Worm (Caenorhabditis elegans) whole organism, L2 larva: ENCODE data around the gene pepm-1.

Experiments used
- ZK546.5 ChIP-seq: sonication (generic microtip); optimal IDR thresholded peaks from 2 replicates; lab custom pipeline; 2017; ENCODE audit warnings: missing biosample characterization, missing genetic modification characterization
- alr-1 ChIP-seq: fragments of 150-350 bp; optimal IDR thresholded peaks from 2 replicates; lab custom pipeline; 2014; ENCODE audit warnings: missing biosample characterization, missing genetic modification characterization
- aly-2 ChIP-seq: fragments of 150-350 bp; optimal IDR thresholded peaks from 2 replicates; lab custom pipeline; 2014; ENCODE audit warnings: missing biosample characterization, missing genetic modification characterization
- ama-1 ChIP-seq: fragments of 150-350 bp; optimal IDR thresholded peaks from 2 replicates; lab custom pipeline; 2018; ENCODE audit warnings: inconsistent platforms
- blmp-1 ChIP-seq: sonication (generic microtip); optimal IDR thresholded peaks from 2 replicates; lab custom pipeline; 2017; ENCODE audit warnings: missing genetic modification characterization, mild to moderate bottlenecking, missing compliant biosample characterization, antibody characterized with exemption, moderate library complexity; ENCODE audit not compliant: insufficient read depth
- ceh-16 ChIP-seq: fragments of 150-350 bp; optimal IDR thresholded peaks from 2 replicates; lab custom pipeline; 2014; ENCODE audit warnings: missing biosample characterization, missing genetic modification characterization
- ceh-82 ChIP-seq: fragments of 150-350 bp; optimal IDR thresholded peaks from 2 replicates; lab custom pipeline; 2014; ENCODE audit warnings: missing biosample characterization, missing genetic modification characterization
- crh-2 ChIP-seq: sonication (generic microtip); optimal IDR thresholded peaks from 2 replicates; lab custom pipeline; 2017; ENCODE audit warnings: missing biosample characterization, missing genetic modification characterization
- dmd-4 ChIP-seq: sonication (generic microtip); optimal IDR thresholded peaks from 2 replicates; lab custom pipeline; 2017; ENCODE audit warnings: missing biosample characterization, missing genetic modification characterization
- egl-27 ChIP-seq: sonication (generic microtip); optimal IDR thresholded peaks from 3 replicates; lab custom pipeline; 2017; ENCODE audit warnings: missing biosample characterization, missing genetic modification reagents, missing genetic modification characterization
- elt-1 ChIP-seq: fragments of 150-350 bp; optimal IDR thresholded peaks from 2 replicates; lab custom pipeline; 2014; ENCODE audit warnings: missing biosample characterization, missing genetic modification characterization
- fos-1 ChIP-seq: fragments of 150-350 bp; optimal IDR thresholded peaks from 2 replicates; lab custom pipeline; 2014; ENCODE audit warnings: missing biosample characterization, missing genetic modification characterization
- gmeb-1 ChIP-seq: fragments of 150-350 bp; optimal IDR thresholded peaks from 2 replicates; lab custom pipeline; 2014; ENCODE audit warnings: missing biosample characterization, missing genetic modification characterization
- lin-13 ChIP-seq: fragments of 150-350 bp; optimal IDR thresholded peaks from 2 replicates; lab custom pipeline; 2014; ENCODE audit warnings: missing biosample characterization, missing genetic modification reagents, missing genetic modification characterization
- lin-39 ChIP-seq: fragments of 150-350 bp; optimal IDR thresholded peaks from 2 replicates; lab custom pipeline; 2014; ENCODE audit warnings: missing biosample characterization, missing genetic modification reagents, missing genetic modification characterization
- lsy-2 ChIP-seq, 2 experiments: fragments of 150-350 bp in 1 of 2; sonication (generic microtip) in 1 of 2; optimal IDR thresholded peaks; 2 replicates each; lab custom pipeline; 2014 to 2017; ENCODE audit warnings: missing biosample characterization in 2 of 2, missing genetic modification characterization in 2 of 2
- mab-5 ChIP-seq: fragments of 150-350 bp; optimal IDR thresholded peaks from 2 replicates; lab custom pipeline; 2014; ENCODE audit warnings: missing biosample characterization, missing genetic modification characterization
- mbf-1 ChIP-seq: sonication (generic microtip); optimal IDR thresholded peaks from 2 replicates; lab custom pipeline; 2017; ENCODE audit warnings: missing biosample characterization, missing genetic modification characterization
- nhr-11 ChIP-seq: fragments of 150-350 bp; optimal IDR thresholded peaks from 2 replicates; lab custom pipeline; 2014; ENCODE audit warnings: missing biosample characterization, missing genetic modification characterization
- nhr-129 ChIP-seq: fragments of 150-350 bp; optimal IDR thresholded peaks from 2 replicates; lab custom pipeline; 2014; ENCODE audit warnings: missing biosample characterization, missing genetic modification characterization
- nhr-23 ChIP-seq: fragments of 150-350 bp; optimal IDR thresholded peaks from 2 replicates; lab custom pipeline; 2014; ENCODE audit warnings: missing biosample characterization, missing genetic modification reagents, missing genetic modification characterization
- peb-1 ChIP-seq: fragments of 150-350 bp; optimal IDR thresholded peaks from 2 replicates; lab custom pipeline; 2014; ENCODE audit warnings: missing biosample characterization, missing genetic modification characterization
- sem-4 ChIP-seq: fragments of 150-350 bp; optimal IDR thresholded peaks from 2 replicates; lab custom pipeline; 2014; ENCODE audit warnings: missing biosample characterization, missing genetic modification reagents, missing genetic modification characterization
- skn-1 ChIP-seq: sonication (generic microtip); optimal IDR thresholded peaks from 2 replicates; lab custom pipeline; 2017; ENCODE audit warnings: missing biosample characterization, missing genetic modification characterization
- sma-3 ChIP-seq: sonication (generic microtip); optimal IDR thresholded peaks from 2 replicates; lab custom pipeline; 2016; ENCODE audit warnings: missing genetic modification reagents, missing genetic modification characterization, missing compliant biosample characterization
- snpc-4 ChIP-seq: fragments of 150-350 bp; optimal IDR thresholded peaks from 2 replicates; lab custom pipeline; 2014; ENCODE audit warnings: missing biosample characterization, missing genetic modification characterization
- unc-39 ChIP-seq: fragments of 150-350 bp; optimal IDR thresholded peaks from 2 replicates; lab custom pipeline; 2014; ENCODE audit warnings: missing biosample characterization, missing genetic modification characterization
- unc-55 ChIP-seq: fragments of 150-350 bp; sonication (generic microtip); optimal IDR thresholded peaks from 3 replicates; lab custom pipeline; 2014; ENCODE audit warnings: missing biosample characterization, missing genetic modification reagents, missing genetic modification characterization
- zag-1 ChIP-seq: fragments of 150-350 bp; optimal IDR thresholded peaks from 2 replicates; lab custom pipeline; 2014; ENCODE audit warnings: missing biosample characterization, missing genetic modification characterization
- ztf-11 ChIP-seq: sonication (generic microtip); optimal IDR thresholded peaks from 2 replicates; lab custom pipeline; 2017; ENCODE audit warnings: missing biosample characterization, missing genetic modification characterization
- ztf-4 ChIP-seq: fragments of 150-350 bp; optimal IDR thresholded peaks from 2 replicates; lab custom pipeline; 2014; ENCODE audit warnings: missing biosample characterization, missing genetic modification characterization

The pepm-1 gene

ce11 chrV:14289363-14289762, 39.5 kb upstream of the pepm-1 start, which contains the start of gene F14D7.1:
F14D7.1 (minus strand) TSS chrV:14289463.
- TF ChIP-seq sma-3 (GFP tag; lab: Kevin White, UChicago) (no peak), mbf-1 (tag; lab: Kevin White, UChicago) (no peak), zag-1 (tag; lab: Kevin White, UChicago) (no peak)

ce11 chrV:14290636-14291035, 38.3 kb upstream of the pepm-1 start, which contains the start of gene F14D7.18:
F14D7.18 (minus strand) TSS chrV:14290736.
- no peak for TF ChIP-seq lin-39
- TF ChIP-seq lsy-2 (tag; optimal IDR thresholded peaks at IDR 0.05; lab: Kevin White, UChicago): no peak
- no peak for TF ChIP-seq blmp-1 (tag; lab: Kevin White, UChicago)
- TF ChIP-seq nhr-129 (tag; lab: Kevin White, UChicago): no peak
- no peak for TF ChIP-seq elt-1
- no peak for TF ChIP-seq lin-13 (GFP tag; lab: Kevin White, UChicago)
- no peak for TF ChIP-seq ceh-16 (tag; lab: Kevin White, UChicago)
- no peak for TF ChIP-seq ama-1 (lab: Kevin White, UChicago)
- no peak for TF ChIP-seq dmd-4
- no peak for TF ChIP-seq egl-27 (tag; lab: Kevin White, UChicago)
- no peak for TF ChIP-seq peb-1 (tag; lab: Kevin White, UChicago)
- no peak for TF ChIP-seq aly-2 (tag; lab: Kevin White, UChicago)
- TF ChIP-seq skn-1 (tag; lab: Kevin White, UChicago): no peak
- TF ChIP-seq ZK546.5 (tag; lab: Kevin White, UChicago): no peak
- no peak for TF ChIP-seq nhr-23
- TF ChIP-seq ztf-11 (tag; lab: Kevin White, UChicago): no peak
- no peak for TF ChIP-seq sem-4
- no peak for TF ChIP-seq mbf-1 (tag; lab: Kevin White, UChicago)

ce11 chrV:14293667-14294194, 35.2 kb upstream of the pepm-1 start, which contains the start of gene F14D7.2:
F14D7.2 (minus strand) TSS chrV:14293717.
- TF ChIP-seq lin-13 (GFP tag; lab: Kevin White, UChicago) (no peak), mab-5 (tag; lab: Kevin White, UChicago) (no peak), lsy-2 (tag; optimal IDR thresholded peaks at IDR 0.05; lab: Kevin White, UChicago) (no peak)

ce11 chrV:14294396-14294795, 34.5 kb upstream of the pepm-1 start, which contains the start of gene F14D7.9:
F14D7.9 (plus strand) TSS chrV:14294696.
- no peak for TF ChIP-seq snpc-4
- no peak for TF ChIP-seq gmeb-1 (tag; lab: Kevin White, UChicago)

- no peak for TF ChIP-seq ZK546.5 (tag; lab: Kevin White, UChicago)
- TF ChIP-seq fos-1 (tag; lab: Kevin White, UChicago): no peak
- TF ChIP-seq crh-2: no peak
Observed at ce11 chrV:14296499-14296898, 32.4 kb upstream of the pepm-1 start, which contains the start of gene F14D7.3. F14D7.3 (plus strand) TSS chrV:14296799.

- TF ChIP-seq alr-1 (no peak), lin-39 (no peak), unc-55 (GFP tag; lab: Kevin White, UChicago) (no peak), ceh-16 (tag; lab: Kevin White, UChicago) (no peak), nhr-23 (no peak), snpc-4 (no peak), peb-1 (tag; lab: Kevin White, UChicago) (no peak), sma-3 (GFP tag; lab: Kevin White, UChicago) (no peak), lsy-2 (tag; optimal IDR thresholded peaks at IDR 0.05; lab: Kevin White, UChicago) (no peak), ceh-82 (no peak), ztf-4 (tag; lab: Kevin White, UChicago) (no peak), lin-13 (GFP tag; lab: Kevin White, UChicago) (no peak), nhr-129 (tag; lab: Kevin White, UChicago) (no peak), ztf-11 (tag; lab: Kevin White, UChicago) (no peak), unc-39 (tag; lab: Kevin White, UChicago) (no peak), nhr-11 (tag; lab: Kevin White, UChicago) (no peak)
Observed at ce11 chrV:14299569-14300064, 29.3 kb upstream of the pepm-1 start, which contains the start of the genes spig-3 and F14D7.12. spig-3 (minus strand) TSS chrV:14299669. F14D7.12 (plus strand) TSS chrV:14300014.
